Fruit fly (Drosophila melanogaster): ENCODE results near the gene CG42502.

The CG42502 gene

DNA sequence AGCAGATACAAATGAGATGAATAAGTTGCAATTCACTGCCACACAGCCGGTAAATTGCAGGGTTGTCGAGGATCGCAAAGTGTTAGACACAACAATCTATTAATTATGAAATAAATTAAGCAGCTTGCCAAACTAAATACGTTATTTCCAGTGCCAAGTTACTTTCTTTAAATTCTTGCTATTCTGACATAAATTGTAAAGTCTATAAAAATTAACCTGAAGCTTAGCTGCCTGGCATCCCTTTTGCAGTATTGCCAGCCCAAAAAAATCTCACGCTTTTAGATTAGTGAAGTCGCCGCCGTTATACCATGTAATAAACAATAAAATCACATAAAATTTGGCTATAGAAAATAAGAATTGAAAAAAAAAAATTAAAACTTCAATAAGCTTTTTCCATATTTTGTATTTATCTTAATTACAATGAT, 46.6 kb upstream of the CG42502 start (continued):
- peak; percentile 99 for TF ChIP-seq CG9215 (GFP tag; IDR thresholded peaks at IDR 0.05)
- no peak for TF ChIP-seq cg (GFP tag; optimal IDR thresholded peaks at IDR 0.05)
- TF ChIP-seq CG13624 (GFP tag; optimal IDR thresholded peaks at IDR 0.05): peak; percentile 72
- no peak for TF ChIP-seq Neu2 (GFP tag; optimal IDR thresholded peaks at IDR 0.05; ENCODE audit: borderline replicate concordance)
- TF ChIP-seq CG5953 (GFP tag; IDR thresholded peaks at IDR 0.05): peak; percentile 71
- TF ChIP-seq CG11723 (GFP tag; optimal IDR thresholded peaks at IDR 0.05): peak; percentile 76
- TF ChIP-seq oc (tag; optimal IDR thresholded peaks at IDR 0.05): peak; percentile 93
- TF ChIP-seq Oli (tag; optimal IDR thresholded peaks at IDR 0.05): peak; percentile 93
- peak; percentile 92 for TF ChIP-seq CG8924 (tag; optimal IDR thresholded peaks at IDR 0.05)
- TF ChIP-seq CG10959 (GFP tag; IDR thresholded peaks at IDR 0.05): peak; percentile 83
- TF ChIP-seq Atf-2 (GFP tag; optimal IDR thresholded peaks at IDR 0.05): peak; percentile 87
- TF ChIP-seq CG32767 (GFP tag; IDR thresholded peaks at IDR 0.05): peak; percentile 89
- TF ChIP-seq Spps (tag; optimal IDR thresholded peaks at IDR 0.05): peak; percentile 81
- peak; percentile 84 for TF ChIP-seq CG10654 (GFP tag; optimal IDR thresholded peaks at IDR 0.05)
- TF ChIP-seq gt (GFP tag; IDR thresholded peaks at IDR 0.05): peak; percentile 65
- TF ChIP-seq vnd (GFP tag; IDR thresholded peaks at IDR 0.05; ENCODE audit: partially characterized antibody): no peak
- TF ChIP-seq CG31441 (GFP tag; IDR thresholded peaks at IDR 0.05): peak; percentile 89
- TF ChIP-seq fd96Cb (tag; optimal IDR thresholded peaks at IDR 0.05): peak; percentile 89
- peak; percentile 90 for TF ChIP-seq Atf6 (GFP tag; IDR thresholded peaks at IDR 0.05)
- TF ChIP-seq tio (GFP tag; optimal IDR thresholded peaks at IDR 0.05): peak; percentile 89
- TF ChIP-seq pita (GFP tag; optimal IDR thresholded peaks at IDR 0.05): no peak
- peak; percentile 89 for TF ChIP-seq CG4424 (GFP tag; optimal IDR thresholded peaks at IDR 0.05)
- peak; percentile 89 for TF ChIP-seq CG8388 (GFP tag; optimal IDR thresholded peaks at IDR 0.05)
- peak; percentile 88 for TF ChIP-seq H15 (GFP tag; IDR thresholded peaks at IDR 0.05)
- peak; percentile 74 for TF ChIP-seq Myb (GFP tag; optimal IDR thresholded peaks at IDR 0.05)
- TF ChIP-seq Hr39 (optimal IDR thresholded peaks at IDR 0.05): no peak
- peak; percentile 75 for TF ChIP-seq slp2 (GFP tag; optimal IDR thresholded peaks at IDR 0.05)
- peak; percentile 88 for TF ChIP-seq Dbx (GFP tag; IDR thresholded peaks at IDR 0.05)
- TF ChIP-seq D (optimal IDR thresholded peaks at IDR 0.05): no peak
- peak; percentile 82 for TF ChIP-seq D (GFP tag; optimal IDR thresholded peaks at IDR 0.05)
- peak; percentile 74 for TF ChIP-seq psq (GFP tag; optimal IDR thresholded peaks at IDR 0.05)
- no peak for TF ChIP-seq Doc3 (GFP tag; IDR thresholded peaks at IDR 0.05; ENCODE audit: partially characterized antibody)
- TF ChIP-seq repo (GFP tag; optimal IDR thresholded peaks at IDR 0.05): peak; percentile 64
- no peak for TF ChIP-seq fd102C (GFP tag; optimal IDR thresholded peaks at IDR 0.05)
- TF ChIP-seq tin (GFP tag; optimal IDR thresholded peaks at IDR 0.05): peak; percentile 77
- TF ChIP-seq CG7745 (tag; optimal IDR thresholded peaks at IDR 0.05): no peak
- TF ChIP-seq crp (GFP tag; optimal IDR thresholded peaks at IDR 0.05): peak in 1 of 2 experiments; percentile 71
- peak; percentile 87 for TF ChIP-seq vfl (GFP tag; optimal IDR thresholded peaks at IDR 0.05)
- no peak for TF ChIP-seq br (optimal IDR thresholded peaks at IDR 0.05)
- peak; percentile 74 for TF ChIP-seq Hey (tag; optimal IDR thresholded peaks at IDR 0.05)
- no peak for TF ChIP-seq CG34224 (GFP tag; IDR thresholded peaks at IDR 0.05; ENCODE audit: partially characterized antibody)
- peak; percentile 45; the same call in 1 of the 2 replicates for TF ChIP-seq dimm (GFP tag; IDR thresholded peaks at IDR 0.05)
- TF ChIP-seq Med (GFP tag): peak; percentile 97
- TF ChIP-seq CG4282 (GFP tag; optimal IDR thresholded peaks at IDR 0.05): peak; percentile 77
- peak; percentile 87 for TF ChIP-seq NC2β (GFP tag; optimal IDR thresholded peaks at IDR 0.05)
- no peak for TF ChIP-seq CG7963 (GFP tag; IDR thresholded peaks at IDR 0.05; ENCODE audit: partially characterized antibody)
- TF ChIP-seq Nf-YB (GFP tag; optimal IDR thresholded peaks at IDR 0.05): peak; percentile 69
- peak; percentile 93 for TF ChIP-seq CG12391 (tag; optimal IDR thresholded peaks at IDR 0.05)
- peak; percentile 87 for TF ChIP-seq CG12219 (GFP tag; optimal IDR thresholded peaks at IDR 0.05)
- TF ChIP-seq CG11695 (GFP tag; IDR thresholded peaks at IDR 0.05): peak; percentile 88
- peak; percentile 94 for TF ChIP-seq Xrp1 (GFP tag; IDR thresholded peaks at IDR 0.05)
- TF ChIP-seq CG1602 (GFP tag; optimal IDR thresholded peaks at IDR 0.05): peak; percentile 89
